Fruit fly (Drosophila melanogaster) whole organism, wandering third instar larva: Measurements from ENCODE around the gene CG13062.
A peak's percentile ranks its signal among the peaks of the same experiment; 100 is the strongest.

Source experiments
- Abd-B ChIP-seq: fragments of >200 bp; optimal IDR thresholded peaks from 2 replicates; lab custom pipeline; 2017; ENCODE audit warnings: missing biosample characterization, missing genetic modification characterization
- CG32264 ChIP-seq: fragments of 200-800 bp; sonication (Bioruptor generic); optimal IDR thresholded peaks from 2 replicates; lab custom pipeline; 2016; ENCODE audit warnings: missing biosample characterization, missing genetic modification characterization
- CG9705 ChIP-seq: fragments of 200-800 bp; sonication (Bioruptor generic); optimal IDR thresholded peaks from 2 replicates; lab custom pipeline; 2018; ENCODE audit warnings: missing biosample characterization, mild to moderate bottlenecking, missing genetic modification characterization
- CrebA ChIP-seq: fragments of 200-800 bp; sonication (Bioruptor generic); optimal IDR thresholded peaks from 2 replicates; lab custom pipeline; 2016; ENCODE audit warnings: missing biosample characterization, mild to moderate bottlenecking, missing genetic modification characterization, borderline replicate concordance
- Dfd ChIP-seq: fragments of >200 bp; optimal IDR thresholded peaks from 2 replicates; lab custom pipeline; 2017; ENCODE audit warnings: missing biosample characterization, missing genetic modification characterization
- Dif ChIP-seq: fragments of 200-275, 200-300 bp; sonication (Bioruptor generic); optimal IDR thresholded peaks from 2 replicates; lab custom pipeline; 2018; ENCODE audit warnings: missing biosample characterization, missing genetic modification characterization; ENCODE audit not compliant: partially characterized antibody
- GATAd ChIP-seq: sonication (Bioruptor generic); optimal IDR thresholded peaks from 2 replicates; lab custom pipeline; 2016; ENCODE audit warnings: missing biosample characterization, missing genetic modification characterization
- HLH106 ChIP-seq: fragments of 200-800 bp; optimal IDR thresholded peaks from 3 replicates; lab custom pipeline; 2019; ENCODE audit warnings: missing biosample characterization, mild to moderate bottlenecking, missing genetic modification characterization, moderate library complexity
- Hnf4 ChIP-seq: fragments of 200-800 bp; sonication (Bioruptor generic); optimal IDR thresholded peaks from 2 replicates; lab custom pipeline; 2016; ENCODE audit warnings: missing biosample characterization, mild to moderate bottlenecking, missing genetic modification characterization
- Hr78 ChIP-seq: fragments of >200 bp; optimal IDR thresholded peaks from 2 replicates; lab custom pipeline; 2017; ENCODE audit warnings: missing biosample characterization, missing genetic modification characterization
- Hr83 ChIP-seq: fragments of 200-300 bp; sonication (Bioruptor generic); optimal IDR thresholded peaks from 2 replicates; lab custom pipeline; 2016; ENCODE audit warnings: missing biosample characterization, mild to moderate bottlenecking, missing genetic modification characterization, moderate library complexity; ENCODE audit not compliant: poor library complexity, severe bottlenecking
- Jra ChIP-seq: sonication (Bioruptor generic); optimal IDR thresholded peaks from 2 replicates; lab custom pipeline; 2016; ENCODE audit warnings: missing biosample characterization, missing genetic modification characterization
- Mio ChIP-seq: sonication (Bioruptor generic); optimal IDR thresholded peaks from 2 replicates; lab custom pipeline; 2016; ENCODE audit warnings: missing biosample characterization, missing genetic modification characterization
- Myc ChIP-seq: fragments of >200 bp; optimal IDR thresholded peaks from 2 replicates; lab custom pipeline; 2017
- N ChIP-seq: fragments of >200 bp; optimal IDR thresholded peaks from 2 replicates; lab custom pipeline; 2018; ENCODE audit warnings: missing biosample characterization, missing external identifiers, missing genetic modification characterization
- OdsH ChIP-seq: fragments of 200-800 bp; sonication (Bioruptor generic); optimal IDR thresholded peaks from 2 replicates; lab custom pipeline; 2016; ENCODE audit warnings: missing biosample characterization, mild to moderate bottlenecking, missing genetic modification characterization
- Rel ChIP-seq, 2 experiments: fragments of 200-800 bp; sonication (Bioruptor generic) in 1 of 2; optimal IDR thresholded peaks; 2 replicates in 1 of 2; 3 replicates in 1 of 2; lab custom pipeline; 2016 to 2019; ENCODE audit warnings: mild to moderate bottlenecking in 2 of 2, missing biosample characterization in 2 of 2, missing genetic modification characterization in 2 of 2, moderate library complexity in 1 of 2
- Sp1 ChIP-seq: fragments of 200-800 bp; sonication (Bioruptor generic); optimal IDR thresholded peaks from 3 replicates; lab custom pipeline; 2019; ENCODE audit warnings: missing biosample characterization, mild to moderate bottlenecking, missing genetic modification characterization, moderate library complexity
- Vsx2 ChIP-seq: fragments of 200-300, 225-300 bp; sonication (Bioruptor generic); optimal IDR thresholded peaks from 2 replicates; lab custom pipeline; 2018; ENCODE audit warnings: missing biosample characterization, missing genetic modification characterization; ENCODE audit not compliant: partially characterized antibody
- br ChIP-seq: fragments of 200-800 bp; sonication (Bioruptor generic); optimal IDR thresholded peaks from 2 replicates; lab custom pipeline; 2016; ENCODE audit warnings: missing biosample characterization, missing genetic modification characterization
- brk ChIP-seq: fragments of 200-800 bp; sonication (Bioruptor generic); optimal IDR thresholded peaks from 2 replicates; lab custom pipeline; 2016; ENCODE audit warnings: missing biosample characterization, mild to moderate bottlenecking, missing genetic modification characterization
- dl ChIP-seq, 2 experiments: fragments of 175-275, 200-275 bp in 1 of 2; fragments of 200-275 bp in 1 of 2; sonication (Bioruptor generic); optimal IDR thresholded peaks; lab custom pipeline; 2018; ENCODE audit warnings: mild to moderate bottlenecking in 2 of 2, missing biosample characterization in 2 of 2, missing genetic modification characterization in 2 of 2, moderate library complexity in 2 of 2; ENCODE audit not compliant: partially characterized antibody in 2 of 2, insufficient read depth in 1 of 2
- dmrt93B ChIP-seq: fragments of 200-800 bp; sonication (Bioruptor generic); optimal IDR thresholded peaks from 2 replicates; lab custom pipeline; 2018; ENCODE audit warnings: missing biosample characterization, mild to moderate bottlenecking, missing genetic modification characterization
- dsf ChIP-seq: sonication (Bioruptor generic); optimal IDR thresholded peaks from 2 replicates; lab custom pipeline; 2016; ENCODE audit warnings: missing biosample characterization, missing genetic modification characterization, borderline replicate concordance
- ey ChIP-seq: fragments of 200-800 bp; sonication (Bioruptor generic); optimal IDR thresholded peaks from 2 replicates; lab custom pipeline; 2016; ENCODE audit warnings: missing biosample characterization, missing genetic modification characterization
- foxo ChIP-seq, 2 experiments: fragments of 200-800 bp; sonication (Bioruptor generic); optimal IDR thresholded peaks; 2 replicates in 1 of 2; 3 replicates in 1 of 2; lab custom pipeline; 2016 to 2017; ENCODE audit warnings: missing biosample characterization in 2 of 2, missing genetic modification characterization in 2 of 2
- fru ChIP-seq: fragments of 200-800 bp; sonication (Bioruptor generic); optimal IDR thresholded peaks from 3 replicates; lab custom pipeline; 2016; ENCODE audit warnings: missing biosample characterization, mild to moderate bottlenecking, missing genetic modification characterization
- h ChIP-seq: fragments of 200-800 bp; sonication (Bioruptor generic); optimal IDR thresholded peaks from 3 replicates; lab custom pipeline; 2016; ENCODE audit warnings: missing biosample characterization, mild to moderate bottlenecking, missing genetic modification characterization
- jim ChIP-seq: fragments of 175-275, 200-325 bp; sonication (Bioruptor generic); optimal IDR thresholded peaks from 2 replicates; lab custom pipeline; 2016; ENCODE audit warnings: missing biosample characterization, mild to moderate bottlenecking, missing genetic modification characterization
- lola ChIP-seq: fragments of >200 bp; optimal IDR thresholded peaks from 2 replicates; lab custom pipeline; 2017; ENCODE audit warnings: missing biosample characterization, missing genetic modification characterization
- pan ChIP-seq: fragments of >200 bp; optimal IDR thresholded peaks from 2 replicates; lab custom pipeline; 2017
- psq ChIP-seq: fragments of 200-800 bp; sonication (Bioruptor generic); optimal IDR thresholded peaks from 3 replicates; lab custom pipeline; 2017; ENCODE audit warnings: missing biosample characterization, mild to moderate bottlenecking, missing genetic modification characterization, moderate library complexity
- rgr ChIP-seq: fragments of 200-800 bp; sonication (Bioruptor generic); optimal IDR thresholded peaks from 3 replicates; lab custom pipeline; 2016; ENCODE audit warnings: missing biosample characterization, mild to moderate bottlenecking, missing genetic modification characterization
- sage ChIP-seq: fragments of 200-800 bp; sonication (Bioruptor generic); optimal IDR thresholded peaks from 2 replicates; lab custom pipeline; 2016; ENCODE audit warnings: missing biosample characterization, mild to moderate bottlenecking, missing genetic modification characterization
- sv ChIP-seq: fragments of 200-800 bp; sonication (Bioruptor generic); optimal IDR thresholded peaks from 3 replicates; lab custom pipeline; 2016; ENCODE audit warnings: missing biosample characterization, missing genetic modification characterization
- tai ChIP-seq: sonication (Bioruptor generic); optimal IDR thresholded peaks from 2 replicates; lab custom pipeline; 2016; ENCODE audit warnings: missing biosample characterization, missing genetic modification characterization
- woc ChIP-seq: sonication (Bioruptor generic); optimal IDR thresholded peaks from 2 replicates; lab custom pipeline; 2016; ENCODE audit warnings: missing biosample characterization, mild to moderate bottlenecking, missing genetic modification characterization

Gene CG13062

dm6 chr3L:16333013-16333412 is 18.9 kb downstream of the CG13062 start, which contains the start of gene CG13056:
Gene CG13056 (plus strand): TSS chr3L:16333313.
- TF ChIP-seq Myc (lab: Kevin White, UChicago) = no peak
- no peak for TF ChIP-seq Rel (GFP tag; optimal IDR thresholded peaks at IDR 0.05; lab: Kevin White, UChicago)
- TF ChIP-seq Rel (tag; optimal IDR thresholded peaks at IDR 0.05; lab: Kevin White, UChicago) = no peak
- TF ChIP-seq sage (GFP tag; lab: Kevin White, UChicago) = no peak
- no peak for TF ChIP-seq N (GFP tag; lab: Kevin White, UChicago)
- TF ChIP-seq GATAd (GFP tag; lab: Kevin White, UChicago) = no peak
- TF ChIP-seq woc (GFP tag; lab: Kevin White, UChicago) = no peak
- no peak for TF ChIP-seq Hr83 (GFP tag; lab: Kevin White, UChicago)
- no peak for TF ChIP-seq fru (GFP tag; lab: Kevin White, UChicago)
- no peak for TF ChIP-seq CG32264 (GFP tag; lab: Kevin White, UChicago)
- TF ChIP-seq Hr78 (GFP tag; lab: Kevin White, UChicago) = no peak
- TF ChIP-seq sv (GFP tag; lab: Kevin White, UChicago) = no peak
- TF ChIP-seq Hnf4 (GFP tag; lab: Kevin White, UChicago) = no peak

DNA sequence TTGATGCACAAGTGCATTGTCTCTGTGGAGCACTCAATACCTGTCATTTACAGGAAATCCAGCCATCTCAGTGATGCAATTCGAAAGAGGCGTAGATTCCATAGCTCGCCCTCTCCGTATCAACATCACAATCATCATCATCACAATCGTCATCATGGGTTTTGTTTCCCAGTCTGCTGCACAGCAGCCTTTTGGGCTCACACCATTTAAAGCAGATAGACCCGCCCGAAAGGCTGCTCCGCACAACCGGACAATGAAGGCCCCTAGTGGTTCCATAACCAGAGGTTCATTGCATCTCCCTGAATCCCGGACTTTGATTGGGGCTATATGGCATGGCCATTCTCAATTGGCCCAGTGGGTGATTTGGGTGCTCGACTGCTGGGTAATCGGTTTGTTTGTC is 20.8 kb downstream of the CG13062 start:
- TF ChIP-seq Dif (GFP tag; lab: Kevin White, UChicago) = peak; percentile 39
- TF ChIP-seq Dfd = no peak
- peak; percentile 58 for TF ChIP-seq Vsx2 (GFP tag; lab: Kevin White, UChicago)
- TF ChIP-seq brk (GFP tag; lab: Kevin White, UChicago) = no peak
- no peak for TF ChIP-seq Mio (GFP tag; lab: Kevin White, UChicago)
- no peak for TF ChIP-seq br (GFP tag; lab: Kevin White, UChicago)
- no peak for TF ChIP-seq fru (GFP tag; lab: Kevin White, UChicago)
- no peak for TF ChIP-seq sage (GFP tag; lab: Kevin White, UChicago)
- TF ChIP-seq N (GFP tag; lab: Kevin White, UChicago) = peak; percentile 79
- no peak for TF ChIP-seq HLH106
- TF ChIP-seq Hr78 (GFP tag; lab: Kevin White, UChicago) = no peak
- TF ChIP-seq CG9705 (GFP tag; lab: Kevin White, UChicago) = no peak
- TF ChIP-seq Sp1 (GFP tag; lab: Kevin White, UChicago) = no peak
- no peak for TF ChIP-seq jim (GFP tag; lab: Kevin White, UChicago)
- no peak for TF ChIP-seq pan (lab: Kevin White, UChicago)
- no peak for TF ChIP-seq psq
- no peak for TF ChIP-seq Hnf4 (GFP tag; lab: Kevin White, UChicago)
- peak; percentile 80 for TF ChIP-seq Myc (lab: Kevin White, UChicago)
- no peak for TF ChIP-seq OdsH (GFP tag; lab: Kevin White, UChicago)
- no peak for TF ChIP-seq ey
- no peak for TF ChIP-seq Jra (GFP tag; lab: Kevin White, UChicago)
- no peak for TF ChIP-seq dsf (GFP tag; lab: Kevin White, UChicago)
- TF ChIP-seq dmrt93B (GFP tag; lab: Kevin White, UChicago) = no peak
- no peak for TF ChIP-seq CrebA (GFP tag; lab: Kevin White, UChicago)
- no peak for TF ChIP-seq CG32264 (GFP tag; lab: Kevin White, UChicago)
- no peak for TF ChIP-seq woc (GFP tag; lab: Kevin White, UChicago)
- no peak for TF ChIP-seq foxo (GFP tag; optimal IDR thresholded peaks at IDR 0.05; lab: Kevin White, UChicago)
- TF ChIP-seq GATAd (GFP tag; lab: Kevin White, UChicago) = no peak

DNA sequence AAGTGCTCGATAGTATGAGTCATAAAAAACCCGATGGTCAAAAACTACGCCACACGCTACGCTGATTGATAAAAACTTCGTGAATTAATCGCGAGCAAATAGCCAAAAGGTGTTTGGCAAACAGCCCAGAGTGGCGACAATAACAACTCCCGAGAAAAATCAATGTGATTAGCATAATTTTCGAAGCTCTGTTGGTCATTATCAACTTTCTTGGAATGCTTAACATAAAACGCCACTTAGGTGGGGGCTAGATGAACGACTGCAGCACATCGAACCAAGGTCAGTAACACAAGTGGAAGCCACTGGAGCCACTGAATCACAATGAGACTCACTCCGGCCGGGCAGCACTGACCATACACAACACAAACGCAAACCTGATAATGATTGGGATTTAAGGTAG is 23.7 kb downstream of the CG13062 start:
- TF ChIP-seq br (GFP tag; lab: Kevin White, UChicago) = no peak
- no peak for TF ChIP-seq ey
- no peak for TF ChIP-seq h (GFP tag; lab: Kevin White, UChicago)
- no peak for TF ChIP-seq Hnf4 (GFP tag; lab: Kevin White, UChicago)

DNA sequence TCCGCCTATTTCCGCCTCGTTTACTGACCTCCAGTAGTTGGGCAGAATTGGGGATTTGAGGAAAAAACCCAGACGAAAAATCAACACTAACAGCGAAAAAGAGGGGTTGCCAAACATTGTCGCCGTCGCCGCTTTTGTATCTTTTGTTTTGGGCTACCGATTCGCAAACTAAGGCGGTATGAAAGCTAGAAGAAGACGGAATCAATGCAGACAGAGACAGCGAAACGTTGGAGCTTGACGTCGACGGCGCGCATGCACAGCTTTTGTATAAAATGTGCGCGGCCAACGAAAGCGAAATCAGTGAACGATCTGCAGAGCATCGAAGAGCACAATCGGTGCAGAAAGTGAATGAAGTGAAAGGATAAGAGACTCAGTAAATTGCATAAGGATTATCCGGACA is 24.6 kb downstream of the CG13062 start, which contains the start of gene CG4998:
Gene CG4998 (plus strand): TSS at position 301 of the 400 bp plus-strand sequence.
- TF ChIP-seq woc (GFP tag; lab: Kevin White, UChicago) = no peak
- no peak for TF ChIP-seq foxo (GFP tag; optimal IDR thresholded peaks at IDR 0.05; lab: Kevin White, UChicago)
- TF ChIP-seq Sp1 (GFP tag; lab: Kevin White, UChicago) = no peak
- no peak for TF ChIP-seq dl (GFP tag; optimal IDR thresholded peaks at IDR 0.05; lab: Kevin White, UChicago; ENCODE audit: insufficient read depth in 1 of 2, partially characterized antibody in 2 of 2)
- TF ChIP-seq tai (GFP tag; lab: Kevin White, UChicago) = no peak
- no peak for TF ChIP-seq rgr
- TF ChIP-seq CG32264 (GFP tag; lab: Kevin White, UChicago) = no peak
- no peak for TF ChIP-seq Rel (GFP tag; optimal IDR thresholded peaks at IDR 0.05; lab: Kevin White, UChicago)
- no peak for TF ChIP-seq Rel (tag; optimal IDR thresholded peaks at IDR 0.05; lab: Kevin White, UChicago)
- no peak for TF ChIP-seq OdsH (GFP tag; lab: Kevin White, UChicago)
- no peak for TF ChIP-seq fru (GFP tag; lab: Kevin White, UChicago)
- TF ChIP-seq GATAd (GFP tag; lab: Kevin White, UChicago) = no peak
- TF ChIP-seq h (GFP tag; lab: Kevin White, UChicago) = no peak
- TF ChIP-seq Hr78 (GFP tag; lab: Kevin White, UChicago) = no peak
- no peak for TF ChIP-seq lola (GFP tag; lab: Kevin White, UChicago)
- TF ChIP-seq Abd-B = no peak
- no peak for TF ChIP-seq br (GFP tag; lab: Kevin White, UChicago)
- no peak for TF ChIP-seq sv (GFP tag; lab: Kevin White, UChicago)
- TF ChIP-seq sage (GFP tag; lab: Kevin White, UChicago) = no peak
- no peak for TF ChIP-seq Dfd
- no peak for TF ChIP-seq Jra (GFP tag; lab: Kevin White, UChicago)
